Worm (Caenorhabditis elegans): Measurements from ENCODE around the gene F55H2.5.
A peak's percentile ranks its signal among the peaks of the same experiment; 100 is the strongest.

Gene F55H2.5

DNA sequence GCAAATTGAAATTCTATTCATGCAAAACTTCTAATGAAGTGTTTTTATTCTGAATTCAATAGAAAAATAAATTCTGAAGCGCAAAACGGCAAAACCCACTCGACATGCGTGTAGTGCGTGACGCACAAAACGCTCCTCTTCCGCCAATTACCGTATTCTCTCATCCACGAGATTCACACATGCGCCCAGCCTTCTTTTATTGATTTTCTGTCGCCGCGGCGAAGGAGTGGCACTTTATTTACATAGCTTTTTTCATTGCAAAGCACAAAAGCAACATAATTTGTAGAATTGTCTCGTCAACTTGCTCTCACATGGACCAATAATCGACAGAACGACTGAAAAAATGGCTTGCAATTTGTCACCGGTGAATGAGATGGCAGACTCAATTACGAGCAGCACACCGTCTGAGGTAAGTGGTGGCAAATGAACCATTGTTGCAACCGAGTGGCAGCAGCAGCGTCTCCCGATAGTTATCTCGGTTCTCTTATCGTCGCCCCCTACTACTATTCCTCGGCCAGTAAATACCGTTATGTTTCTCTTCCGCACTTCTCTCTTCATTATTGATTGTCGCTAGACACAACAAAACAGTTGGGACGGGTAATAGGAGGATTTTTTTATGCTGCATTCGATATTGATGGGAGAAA, 34.9 kb downstream of the F55H2.5 start, which contains the start of gene unc-16 (continued):
- TF ChIP-seq mel-28 (tag; optimal IDR thresholded peaks at IDR 0.05; ENCODE audit: borderline replicate concordance) (no peak), nfya-1 (tag; optimal IDR thresholded peaks at IDR 0.05; ENCODE audit: borderline replicate concordance, insufficient read depth) (no peak), nhr-120 (GFP tag; IDR thresholded peaks at IDR 0.05) (no peak), nhr-179 (tag; optimal IDR thresholded peaks at IDR 0.05) (no peak), dpl-1 (GFP tag; optimal IDR thresholded peaks at IDR 0.05) (peak; percentile 34), akir-1 (GFP tag; optimal IDR thresholded peaks at IDR 0.05) (no peak), Y95B8A.8 (GFP tag; IDR thresholded peaks at IDR 0.05) (no peak), lir-1 (GFP tag; conservative IDR thresholded peaks at IDR 0.05) (no peak), efl-1 (GFP tag; optimal IDR thresholded peaks at IDR 0.05) (peak; percentile 19), lsl-1 (GFP tag; optimal IDR thresholded peaks at IDR 0.05) (peak; percentile 76), lin-54 (GFP tag; optimal IDR thresholded peaks at IDR 0.05) (peak; percentile 72), ztf-3 (GFP tag; optimal IDR thresholded peaks at IDR 0.05) (no peak), snpc-3.4 (tag; optimal IDR thresholded peaks at IDR 0.05) (no peak), Y53F4B.3 (GFP tag; IDR thresholded peaks at IDR 0.05) (no peak), ceh-27 (GFP tag; optimal IDR thresholded peaks at IDR 0.05) (peak; percentile 88), sptf-2 (GFP tag; optimal IDR thresholded peaks at IDR 0.05) (no peak), pbrm-1 (GFP tag; IDR thresholded peaks at IDR 0.05) (peak; percentile 72), C17E4.6 (GFP tag; IDR thresholded peaks at IDR 0.05) (0 out of 2 replicates have a peak, but pooled peaks have one; percentile 36), ztf-22 (GFP tag; optimal IDR thresholded peaks at IDR 0.05) (no peak), attf-5 (GFP tag; optimal IDR thresholded peaks at IDR 0.05) (peak; percentile 89), B0336.3 (GFP tag; IDR thresholded peaks at IDR 0.05) (peak; percentile 59), tlf-1 (GFP tag; optimal IDR thresholded peaks at IDR 0.05) (peak; percentile 28), sea-2 (GFP tag; IDR thresholded peaks at IDR 0.05) (no peak), B0019.2 (GFP tag; conservative IDR thresholded peaks at IDR 0.05) (no peak), ekl-4 (GFP tag; IDR thresholded peaks at IDR 0.05) (peak; percentile 84), nhr-27 (tag; optimal IDR thresholded peaks at IDR 0.05) (no peak), let-526 (GFP tag; IDR thresholded peaks at IDR 0.05) (no peak; the same call in 1 of the 2 replicates), snpc-1.3 (tag; optimal IDR thresholded peaks at IDR 0.05; ENCODE audit: insufficient read depth) (no peak), tbx-9 (tag; optimal IDR thresholded peaks at IDR 0.05; ENCODE audit: borderline replicate concordance) (no peak), nfya-2 (GFP tag; IDR thresholded peaks at IDR 0.05) (no peak), ccch-3 (GFP tag; optimal IDR thresholded peaks at IDR 0.05) (no peak), egrh-3 (GFP tag; IDR thresholded peaks at IDR 0.05) (no peak), madf-6 (GFP tag; IDR thresholded peaks at IDR 0.05) (no peak; the same call in 1 of the 2 replicates), ceh-100 (GFP tag; IDR thresholded peaks at IDR 0.05) (peak; percentile 51), lag-1 (GFP tag; IDR thresholded peaks at IDR 0.05) (no peak), lin-40 (tag; optimal IDR thresholded peaks at IDR 0.05) (peak; percentile 85), snpc-4 (GFP tag; optimal IDR thresholded peaks at IDR 0.05) (no peak), snpc-4 (tag; optimal IDR thresholded peaks at IDR 0.05) (peak in 3 of 4 experiments; percentile 32 to 55 (median 52)), him-1 (tag; optimal IDR thresholded peaks at IDR 0.05) (no peak), atf-7 (tag; optimal IDR thresholded peaks at IDR 0.05) (no peak), zfh-2 (GFP tag; conservative IDR thresholded peaks at IDR 0.05) (peak; percentile 63; the same call in 1 of the 2 replicates), aptf-3 (GFP tag; IDR thresholded peaks at IDR 0.05) (no peak), madf-8 (GFP tag; conservative IDR thresholded peaks at IDR 0.05) (peak; percentile 40), repo-1 (tag; optimal IDR thresholded peaks at IDR 0.05) (peak; percentile 46), chd-7 (tag; optimal IDR thresholded peaks at IDR 0.05) (no peak), athp-1 (tag; optimal IDR thresholded peaks at IDR 0.05) (peak; percentile 62), sdz-38 (tag; optimal IDR thresholded peaks at IDR 0.05) (no peak), ZK185.1 (tag; optimal IDR thresholded peaks at IDR 0.05; ENCODE audit: poor library complexity, severe bottlenecking) (peak; percentile 65)

Data from whole organism, young adult.